Fruit fly (Drosophila melanogaster) Kc167 (cell line): Measurements from ENCODE around the gene Eig71Eb.

Experiments used
- Myc ChIP-seq: fragments of >200 bp; optimal IDR thresholded peaks from 2 replicates; lab custom pipeline; 2017; ENCODE audit warnings: missing external identifiers
- Sin3A ChIP-seq: fragments of >200 bp; optimal IDR thresholded peaks from 2 replicates; lab custom pipeline; 2018; ENCODE audit warnings: missing external identifiers
- h ChIP-seq: fragments of >200 bp; optimal IDR thresholded peaks from 3 replicates; lab custom pipeline; 2018; ENCODE audit warnings: missing external identifiers
- insv ChIP-seq: fragments of >200 bp; optimal IDR thresholded peaks from 3 replicates; lab custom pipeline; 2018; ENCODE audit warnings: missing external identifiers
- psq ChIP-seq: fragments of >200 bp; optimal IDR thresholded peaks from 2 replicates; lab custom pipeline; 2017; ENCODE audit warnings: missing external identifiers
- ttk ChIP-seq: sonication (Bioruptor generic); optimal IDR thresholded peaks from 2 replicates; lab custom pipeline; 2017; ENCODE audit warnings: missing external identifiers

Eig71Eb gene

dm6 chr3L:15650552-15650951 is 816 bp downstream of the Eig71Eb start, which contains the start of gene CG43084:
Gene CG43084, plus strand, starts transcription at chr3L:15650852.
- TF ChIP-seq h (lab: Kevin White, UChicago) (no peak), ttk (lab: Kevin White, UChicago) (no peak), insv (lab: Kevin White, UChicago) (no peak), psq (lab: Kevin White, UChicago) (no peak), Sin3A (lab: Kevin White, UChicago) (no peak), Myc (lab: Kevin White, UChicago) (no peak)

- no peak for TF ChIP-seq Myc (lab: Kevin White, UChicago)
- TF ChIP-seq h (lab: Kevin White, UChicago): no peak
- no peak for TF ChIP-seq Sin3A (lab: Kevin White, UChicago)
- TF ChIP-seq psq (lab: Kevin White, UChicago): no peak
- no peak for TF ChIP-seq insv (lab: Kevin White, UChicago)
- TF ChIP-seq ttk (lab: Kevin White, UChicago): no peak
These were observed 2.4 kb downstream of the Eig71Eb start, which contains the start of the genes Eig71Ec and Eig71Ed for dm6 chr3L:15652154-15652553. Gene Eig71Ec, minus strand, starts transcription at chr3L:15652254. Gene Eig71Ed, plus strand, starts transcription at chr3L:15652537.

- no peak for TF ChIP-seq ttk (lab: Kevin White, UChicago)
- no peak for TF ChIP-seq insv (lab: Kevin White, UChicago)
- TF ChIP-seq psq (lab: Kevin White, UChicago): no peak
- TF ChIP-seq h (lab: Kevin White, UChicago): no peak
- no peak for TF ChIP-seq Myc (lab: Kevin White, UChicago)
- no peak for TF ChIP-seq Sin3A (lab: Kevin White, UChicago)
These were observed 6.2 kb downstream of the Eig71Eb start, which contains the start of gene Eig71Ee for dm6 chr3L:15655910-15656309. Gene Eig71Ee, minus strand, starts transcription at chr3L:15656010.

dm6 chr3L:15657290-15657689 is 7.6 kb downstream of the Eig71Eb start, which contains the start of the genes Eig71Ef and Eig71Eg:
Gene Eig71Ef, minus strand, starts transcription at chr3L:15657390.
Gene Eig71Eg, plus strand, starts transcription at chr3L:15657628.
- TF ChIP-seq Sin3A (lab: Kevin White, UChicago) (no peak), Myc (lab: Kevin White, UChicago) (no peak), ttk (lab: Kevin White, UChicago) (no peak), h (lab: Kevin White, UChicago) (no peak), psq (lab: Kevin White, UChicago) (no peak), insv (lab: Kevin White, UChicago) (no peak)

dm6 chr3L:15659341-15659740 is 9.6 kb downstream of the Eig71Eb start, which contains the start of the genes Eig71Eh and Eig71Ei:
Gene Eig71Eh, minus strand, starts transcription at chr3L:15659441.
Gene Eig71Ei, plus strand, starts transcription at chr3L:15659707.
- TF ChIP-seq insv (lab: Kevin White, UChicago): no peak
- TF ChIP-seq h (lab: Kevin White, UChicago): no peak
- TF ChIP-seq ttk (lab: Kevin White, UChicago): no peak
- no peak for TF ChIP-seq psq (lab: Kevin White, UChicago)
- TF ChIP-seq Myc (lab: Kevin White, UChicago): no peak
- TF ChIP-seq Sin3A (lab: Kevin White, UChicago): no peak

dm6 chr3L:15660915-15661314 is 11.2 kb downstream of the Eig71Eb start, which contains the start of the genes Eig71Ej and Eig71Ek:
Gene Eig71Ej, minus strand, starts transcription at chr3L:15661015.
Gene Eig71Ek, plus strand, starts transcription at chr3L:15661248.
- TF ChIP-seq ttk (lab: Kevin White, UChicago) (no peak), psq (lab: Kevin White, UChicago) (no peak), h (lab: Kevin White, UChicago) (no peak), Myc (lab: Kevin White, UChicago) (no peak), insv (lab: Kevin White, UChicago) (no peak), Sin3A (lab: Kevin White, UChicago) (no peak)

- TF ChIP-seq h (lab: Kevin White, UChicago): no peak
- no peak for TF ChIP-seq Myc (lab: Kevin White, UChicago)
- no peak for TF ChIP-seq Sin3A (lab: Kevin White, UChicago)
These were observed 11.8 kb downstream of the Eig71Eb start, which contains the start of gene CG43082 for dm6 chr3L:15661567-15661966. Gene CG43082, plus strand, starts transcription at chr3L:15661867.

dm6 chr3L:15662510-15662909 is 12.8 kb downstream of the Eig71Eb start:
- TF ChIP-seq h (lab: Kevin White, UChicago) (no peak), ttk (lab: Kevin White, UChicago) (no peak), Myc (lab: Kevin White, UChicago) (no peak)

dm6 chr3L:15664199-15664794 is 14.6 kb downstream of the Eig71Eb start:
- TF ChIP-seq psq (lab: Kevin White, UChicago) (no peak), Myc (lab: Kevin White, UChicago) (no peak), h (lab: Kevin White, UChicago) (no peak), ttk (lab: Kevin White, UChicago) (no peak), insv (lab: Kevin White, UChicago) (no peak), Sin3A (lab: Kevin White, UChicago) (no peak)

- TF ChIP-seq psq (lab: Kevin White, UChicago) (no peak), ttk (lab: Kevin White, UChicago) (no peak), Myc (lab: Kevin White, UChicago) (no peak), Sin3A (lab: Kevin White, UChicago) (no peak), insv (lab: Kevin White, UChicago) (no peak), h (lab: Kevin White, UChicago) (no peak)
These were observed 16.0 kb downstream of the Eig71Eb start for dm6 chr3L:15665741-15666140.

- TF ChIP-seq Sin3A (lab: Kevin White, UChicago): no peak
- no peak for TF ChIP-seq ttk (lab: Kevin White, UChicago)
- no peak for TF ChIP-seq Myc (lab: Kevin White, UChicago)
- TF ChIP-seq insv (lab: Kevin White, UChicago): no peak
- TF ChIP-seq psq (lab: Kevin White, UChicago): no peak
- TF ChIP-seq h (lab: Kevin White, UChicago): no peak
These were observed 20.2 kb downstream of the Eig71Eb start for dm6 chr3L:15669939-15670338.
